Fruit fly (Drosophila melanogaster): ENCODE results near the gene Rab9D.

dm6 chrX:10540463-10540862 lies 48.4 kb upstream of the Rab9D start:
- no peak for TF ChIP-seq Sin3A (optimal IDR thresholded peaks at IDR 0.05)
- no peak for TF ChIP-seq insv (optimal IDR thresholded peaks at IDR 0.05)
